Fruit fly (Drosophila melanogaster) whole organism, embryonic: ENCODE measurements around the gene Lcp65Ab1.

ENCODE experiments used
- Atf-2 ChIP-seq: fragments of 200-800 bp; sonication (Bioruptor generic); optimal IDR thresholded peaks from 2 replicates; lab custom pipeline; 2016; ENCODE audit warnings: missing biosample characterization, missing genetic modification characterization
- CG10267 ChIP-seq: fragments of 200-800 bp; sonication (Bioruptor generic); optimal IDR thresholded peaks from 2 replicates; lab custom pipeline; 2018; ENCODE audit warnings: missing biosample characterization, mild to moderate bottlenecking, missing genetic modification characterization, moderate library complexity
- CG11723 ChIP-seq: fragments of 200-800 bp; sonication (Bioruptor generic); optimal IDR thresholded peaks from 2 replicates; lab custom pipeline; 2017; ENCODE audit warnings: missing biosample characterization, mild to moderate bottlenecking, missing genetic modification characterization
- CG15269 ChIP-seq: fragments of 200-800 bp; sonication (Bioruptor generic); optimal IDR thresholded peaks from 2 replicates; lab custom pipeline; 2018; ENCODE audit warnings: missing biosample characterization, mild to moderate bottlenecking, missing genetic modification characterization, moderate library complexity
- CG1603 ChIP-seq: fragments of 200-800 bp; sonication (Bioruptor generic); optimal IDR thresholded peaks from 2 replicates; lab custom pipeline; 2019; ENCODE audit warnings: missing biosample characterization, mild to moderate bottlenecking, missing genetic modification characterization, moderate library complexity
- CG18599 ChIP-seq: fragments of 200-800 bp; sonication (Bioruptor generic); optimal IDR thresholded peaks from 3 replicates; lab custom pipeline; 2017; ENCODE audit warnings: missing biosample characterization, missing genetic modification characterization, mild to moderate bottlenecking, moderate library complexity, missing genetic modification reagents
- CG18619 ChIP-seq: fragments of 200-800 bp; sonication (Bioruptor generic); optimal IDR thresholded peaks from 3 replicates; lab custom pipeline; 2017; ENCODE audit warnings: missing biosample characterization, mild to moderate bottlenecking, missing genetic modification characterization
- CG2120 ChIP-seq: fragments of 200-800 bp; sonication (Bioruptor generic); optimal IDR thresholded peaks from 3 replicates; lab custom pipeline; 2016; ENCODE audit warnings: missing biosample characterization, missing genetic modification characterization
- CG30020 ChIP-seq: fragments of 200-800 bp; optimal IDR thresholded peaks from 2 replicates; lab custom pipeline; 2019; ENCODE audit warnings: missing biosample characterization, mild to moderate bottlenecking, missing genetic modification characterization, moderate library complexity
- CG34224 ChIP-seq: fragments of 200-800 bp; sonication (Bioruptor generic); IDR thresholded peaks from 3 replicates; pipeline ENCODE4 v1.3.6; 2022; ENCODE audit warnings: missing biosample characterization, missing genetic modification characterization; ENCODE audit not compliant: partially characterized antibody
- CG3726 ChIP-seq: fragments of 200-800 bp; sonication (Bioruptor generic); IDR thresholded peaks from 3 replicates; pipeline ENCODE4, ENCODE4 v1.3.6; 2022; ENCODE audit warnings: missing biosample characterization, missing genetic modification characterization
- CG4328 ChIP-seq: fragments of 200-800 bp; sonication (Bioruptor generic); optimal IDR thresholded peaks from 3 replicates; lab custom pipeline; 2017; ENCODE audit warnings: missing biosample characterization, missing genetic modification reagents, missing genetic modification characterization
- CG43689 ChIP-seq: fragments of 200-800 bp; sonication (Bioruptor generic); IDR thresholded peaks from 2 replicates; pipeline ENCODE4 v1.3.6; 2022; ENCODE audit warnings: missing biosample characterization, missing genetic modification characterization
- CG5180 ChIP-seq: fragments of 200-800 bp; sonication (Bioruptor generic); optimal IDR thresholded peaks from 3 replicates; lab custom pipeline; 2017; ENCODE audit warnings: missing biosample characterization, missing genetic modification characterization, mild to moderate bottlenecking, moderate library complexity, missing genetic modification reagents
- CG5245 ChIP-seq: fragments of 200-800 bp; sonication (Bioruptor generic); optimal IDR thresholded peaks from 3 replicates; lab custom pipeline; 2016; ENCODE audit warnings: missing biosample characterization, missing genetic modification characterization
- CG7357 ChIP-seq: fragments of 200-800 bp; sonication (Bioruptor generic); IDR thresholded peaks from 3 replicates; pipeline ENCODE4 v1.3.6; 2022; ENCODE audit warnings: missing biosample characterization, missing genetic modification characterization
- CG7745 ChIP-seq: fragments of 200-800 bp; sonication (Bioruptor generic); optimal IDR thresholded peaks from 2 replicates; lab custom pipeline; 2018; ENCODE audit warnings: missing biosample characterization, mild to moderate bottlenecking, missing genetic modification characterization, moderate library complexity
- CG8089 ChIP-seq: fragments of 200-800 bp; sonication (Bioruptor generic); optimal IDR thresholded peaks from 3 replicates; lab custom pipeline; 2016; ENCODE audit warnings: missing biosample characterization, missing genetic modification characterization
- CG8290 ChIP-seq, 3 experiments: fragments of 200-800 bp; sonication (Bioruptor generic); optimal IDR thresholded peaks; 2 replicates each; lab custom pipeline; 2016 to 2019; ENCODE audit warnings: missing biosample characterization in 3 of 3, missing genetic modification characterization in 3 of 3, mild to moderate bottlenecking in 2 of 3, moderate library complexity in 1 of 3
- CG8924 ChIP-seq: fragments of 200-800 bp; optimal IDR thresholded peaks from 3 replicates; lab custom pipeline; 2019; ENCODE audit warnings: missing biosample characterization, mild to moderate bottlenecking, missing genetic modification characterization, moderate library complexity
- CG9609 ChIP-seq: fragments of 200-800 bp; sonication (Bioruptor generic); optimal IDR thresholded peaks from 3 replicates; lab custom pipeline; 2016; ENCODE audit warnings: missing biosample characterization, missing genetic modification characterization
- CHES-1-like ChIP-seq: fragments of 200-800 bp; sonication (Bioruptor generic); optimal IDR thresholded peaks from 2 replicates; lab custom pipeline; 2016; ENCODE audit warnings: missing biosample characterization, missing genetic modification characterization
- Doc3 ChIP-seq: fragments of 200-800 bp; sonication (Bioruptor generic); IDR thresholded peaks from 3 replicates; pipeline ENCODE4 v1.3.6; 2022; ENCODE audit warnings: missing biosample characterization, missing genetic modification characterization; ENCODE audit not compliant: partially characterized antibody
- Elba2 ChIP-seq: fragments of 200-800 bp; sonication (Bioruptor generic); optimal IDR thresholded peaks from 3 replicates; lab custom pipeline; 2016; ENCODE audit warnings: missing biosample characterization, missing genetic modification characterization
- H2.0 ChIP-seq: fragments of 200-800 bp; sonication (Bioruptor generic); IDR thresholded peaks from 2 replicates; pipeline ENCODE4 v1.3.6; 2022; ENCODE audit warnings: missing biosample characterization, missing genetic modification characterization
- NFAT ChIP-seq: fragments of 200-800 bp; sonication (Bioruptor generic); IDR thresholded peaks from 2 replicates; pipeline ENCODE4 v1.3.6; 2022; ENCODE audit warnings: missing biosample characterization, missing genetic modification characterization
- Oaz ChIP-seq: fragments of 200-800 bp; sonication (Bioruptor generic); IDR thresholded peaks from 2 replicates; pipeline ENCODE4 v1.3.6; 2022; ENCODE audit warnings: missing biosample characterization, missing genetic modification characterization
- Opbp ChIP-seq: fragments of 200-800 bp; sonication (Bioruptor generic); IDR thresholded peaks from 3 replicates; pipeline ENCODE4 v1.3.6; 2022; ENCODE audit warnings: missing biosample characterization, missing genetic modification characterization; ENCODE audit not compliant: partially characterized antibody
- Taf1 ChIP-seq: fragments of 200-800 bp; sonication (Bioruptor generic); IDR thresholded peaks from 2 replicates; pipeline ENCODE4 v1.3.6; 2022; ENCODE audit warnings: missing biosample characterization, missing genetic modification characterization
- bbx ChIP-seq: fragments of 200-800 bp; sonication (Bioruptor generic); IDR thresholded peaks from 2 replicates; pipeline ENCODE4 v1.3.6; 2022; ENCODE audit warnings: missing biosample characterization, missing genetic modification characterization; ENCODE audit not compliant: partially characterized antibody
- crol ChIP-seq: fragments of 200-800 bp; sonication (Bioruptor generic); IDR thresholded peaks from 2 replicates; pipeline ENCODE4 v1.3.6; 2022; ENCODE audit warnings: missing biosample characterization, missing genetic modification characterization
- dan ChIP-seq: fragments of 200-800 bp; sonication (Bioruptor generic); IDR thresholded peaks from 2 replicates; pipeline ENCODE4 v1.3.6; 2022; ENCODE audit warnings: missing biosample characterization, missing genetic modification characterization
- esg ChIP-seq: fragments of 200-800 bp; sonication (Bioruptor generic); conservative IDR thresholded peaks from 2 replicates; pipeline ENCODE4 v1.3.6; 2022; ENCODE audit warnings: missing biosample characterization, missing genetic modification characterization
- eve ChIP-seq, 2 experiments: fragments of >200 bp; optimal IDR thresholded peaks; 2 replicates each; lab custom pipeline; 2017; ENCODE audit warnings: missing biosample characterization in 2 of 2, missing genetic modification characterization in 2 of 2
- fd102C ChIP-seq: fragments of 200-800 bp; sonication (Bioruptor generic); optimal IDR thresholded peaks from 2 replicates; lab custom pipeline; 2018; ENCODE audit warnings: missing biosample characterization, mild to moderate bottlenecking, missing genetic modification characterization, moderate library complexity
- mld ChIP-seq: fragments of 200-800 bp; sonication (Bioruptor generic); IDR thresholded peaks from 3 replicates; pipeline ENCODE4 v1.3.6; 2022; ENCODE audit warnings: missing biosample characterization, missing genetic modification characterization; ENCODE audit not compliant: partially characterized antibody
- nau ChIP-seq: fragments of 200-800 bp; sonication (Bioruptor generic); optimal IDR thresholded peaks from 3 replicates; lab custom pipeline; 2017; ENCODE audit warnings: missing biosample characterization, mild to moderate bottlenecking, missing genetic modification characterization, missing genetic modification reagents
- nom ChIP-seq: fragments of 200-800 bp; sonication (Bioruptor generic); optimal IDR thresholded peaks from 2 replicates; lab custom pipeline; 2017; ENCODE audit warnings: missing biosample characterization, missing genetic modification characterization, mild to moderate bottlenecking, moderate library complexity, missing genetic modification reagents
- onecut ChIP-seq: fragments of 200-800 bp; sonication (Bioruptor generic); IDR thresholded peaks from 2 replicates; pipeline ENCODE4 v1.3.6; 2022; ENCODE audit warnings: missing biosample characterization, missing genetic modification characterization
- prd ChIP-seq, 3 experiments: fragments of >200 bp in 2 of 3; fragments of 200-800 bp in 1 of 3; sonication (Bioruptor generic) in 1 of 3; optimal IDR thresholded peaks in 2 of 3; IDR thresholded peaks in 1 of 3; 2 replicates in 2 of 3; 3 replicates in 1 of 3; pipeline versions ENCODE4 v1.3.6 to Lab custom; 2017 to 2022; ENCODE audit warnings: missing biosample characterization in 1 of 3, missing genetic modification characterization in 1 of 3
- pros ChIP-seq: fragments of 200-800 bp; sonication (Bioruptor generic); optimal IDR thresholded peaks from 3 replicates; lab custom pipeline; 2019; ENCODE audit warnings: missing biosample characterization, mild to moderate bottlenecking, missing genetic modification characterization, moderate library complexity
- ro ChIP-seq: fragments of 200-800 bp; sonication (Bioruptor generic); IDR thresholded peaks from 2 replicates; pipeline ENCODE4 v1.3.6; 2022; ENCODE audit warnings: missing biosample characterization, missing genetic modification characterization
- sima ChIP-seq: fragments of 200-800 bp; sonication (Bioruptor generic); optimal IDR thresholded peaks from 2 replicates; lab custom pipeline; 2016; ENCODE audit warnings: missing biosample characterization, missing genetic modification characterization
- sisA ChIP-seq: fragments of 200-800 bp; sonication (Bioruptor generic); IDR thresholded peaks from 2 replicates; pipeline ENCODE4 v1.3.6; 2022; ENCODE audit warnings: missing biosample characterization, missing genetic modification characterization
- unpg ChIP-seq: fragments of 200-800 bp; sonication (Bioruptor generic); optimal IDR thresholded peaks from 3 replicates; lab custom pipeline; 2018; ENCODE audit warnings: missing biosample characterization, mild to moderate bottlenecking, missing genetic modification characterization, moderate library complexity
- wor ChIP-seq: fragments of 200-800 bp; sonication (Bioruptor generic); IDR thresholded peaks from 2 replicates; pipeline ENCODE4 v1.3.6; 2022; ENCODE audit warnings: missing biosample characterization, missing genetic modification characterization
- zf30C ChIP-seq: fragments of 200-800 bp; sonication (Bioruptor generic); optimal IDR thresholded peaks from 3 replicates; lab custom pipeline; 2018; ENCODE audit warnings: missing biosample characterization, mild to moderate bottlenecking, missing genetic modification characterization

Lcp65Ab1 gene

dm6 chr3L:6192822-6193555 lies 43.6 kb downstream of the Lcp65Ab1 start, which contains the start of the genes Sf3b6 and Tnpo (continued):
- TF ChIP-seq CG5180 (peak; percentile 49), prd (optimal IDR thresholded peaks at IDR 0.05; lab: Kevin White, UChicago) (no peak), prd (GFP tag; IDR thresholded peaks at IDR 0.05; lab: Robert Waterston, UW) (peak; percentile 94), sisA (peak; percentile 84), sima (GFP tag; lab: Kevin White, UChicago) (no peak), CG11723 (no peak), nom (no peak), CG7357 (GFP tag; lab: Robert Waterston, UW) (peak; percentile 82), Oaz (peak; percentile 63; the same call in 1 of the 2 replicates), CG4328 (GFP tag; lab: Kevin White, UChicago) (peak; percentile 82), CG15269 (no peak), CG8924 (tag; lab: Kevin White, UChicago) (peak; percentile 85), Taf1 (GFP tag; lab: Robert Waterston, UW) (peak; percentile 68; the same call in 1 of the 2 replicates), pros (GFP tag; lab: Kevin White, UChicago) (no peak), CG7745 (tag; lab: Kevin White, UChicago) (no peak), fd102C (no peak), onecut (GFP tag; lab: Robert Waterston, UW) (no peak), CG1603 (tag; lab: Kevin White, UChicago) (no peak), CG34224 (peak; percentile 36), dan (peak; percentile 49; the same call in 1 of the 2 replicates), unpg (GFP tag; lab: Kevin White, UChicago) (no peak), H2.0 (GFP tag; lab: Robert Waterston, UW) (peak; percentile 66; the same call in 1 of the 2 replicates), zf30C (no peak), CHES-1-like (GFP tag; lab: Kevin White, UChicago) (peak; percentile 66), CG5245 (GFP tag; lab: Kevin White, UChicago) (peak; percentile 66), crol (GFP tag; lab: Robert Waterston, UW) (no peak), eve (GFP tag; optimal IDR thresholded peaks at IDR 0.05; lab: Kevin White, UChicago) (no peak), CG3726 (peak; percentile 57; the same call in 1 of the 3 replicates), CG43689 (GFP tag; lab: Robert Waterston, UW) (0 out of 2 replicates have a peak, but pooled peaks have one; percentile 12), bbx (0 out of 2 replicates have a peak, but pooled peaks have one; percentile 17), CG8089 (GFP tag; lab: Kevin White, UChicago) (peak; percentile 73), CG2120 (GFP tag; lab: Kevin White, UChicago) (peak; percentile 91), Doc3 (GFP tag; lab: Robert Waterston, UW) (peak; percentile 55; the same call in 1 of the 3 replicates), NFAT (peak; percentile 79), wor (GFP tag; lab: Robert Waterston, UW) (peak; percentile 79), mld (GFP tag; lab: Robert Waterston, UW) (0 out of 3 replicates have a peak, but pooled peaks have one; percentile 12), CG9609 (GFP tag; lab: Kevin White, UChicago) (peak; percentile 81), CG10267 (tag; lab: Kevin White, UChicago) (peak; percentile 80), Atf-2 (GFP tag; lab: Kevin White, UChicago) (peak; percentile 55), CG18619 (peak; percentile 83), Opbp (GFP tag; lab: Robert Waterston, UW) (no peak), CG8290 (GFP tag; optimal IDR thresholded peaks at IDR 0.05; lab: Kevin White, UChicago) (peak; percentile 79), CG8290 (tag; optimal IDR thresholded peaks at IDR 0.05; lab: Kevin White, UChicago) (peak in 1 of 2 experiments; percentile 66), CG30020 (tag; lab: Kevin White, UChicago) (no peak), CG18599 (GFP tag; lab: Kevin White, UChicago) (no peak), ro (GFP tag; lab: Robert Waterston, UW) (peak; percentile 48; the same call in 1 of the 2 replicates), esg (peak; percentile 86), Elba2 (GFP tag; lab: Kevin White, UChicago) (peak; percentile 72), nau (GFP tag; lab: Kevin White, UChicago) (no peak)
